Fruit fly (Drosophila melanogaster): ENCODE data around the gene CG46313.

CG46313 gene

dm6 chr3R:26958314-26958979 lies 19.9 kb upstream of the CG46313 start, which contains the start of gene CG6330:
Gene CG6330, minus strand, starts transcription at chr3R:26958491.
- TF ChIP-seq CTCF (optimal IDR thresholded peaks at IDR 0.05): no peak

DNA sequence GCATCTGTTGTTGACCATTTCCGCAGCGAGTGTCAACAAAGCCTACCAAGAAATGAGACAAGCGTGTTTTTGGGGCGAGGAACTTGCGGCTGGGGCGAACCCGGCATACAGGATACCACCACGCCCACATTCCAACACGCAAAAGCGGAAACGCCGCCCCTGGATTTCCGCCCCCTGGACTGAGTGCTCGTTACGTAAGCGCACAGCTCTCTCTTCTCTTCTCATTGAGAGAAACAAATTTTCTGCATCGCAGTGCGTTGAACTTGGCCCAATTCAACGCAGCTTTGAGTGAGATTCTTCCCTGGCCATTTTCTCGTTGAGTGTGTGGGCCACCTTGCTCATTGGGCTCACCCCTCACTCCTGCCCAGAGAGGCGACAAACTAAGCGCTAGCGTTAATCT lies 17.8 kb upstream of the CG46313 start:
- TF ChIP-seq CTCF (optimal IDR thresholded peaks at IDR 0.05): no peak

DNA sequence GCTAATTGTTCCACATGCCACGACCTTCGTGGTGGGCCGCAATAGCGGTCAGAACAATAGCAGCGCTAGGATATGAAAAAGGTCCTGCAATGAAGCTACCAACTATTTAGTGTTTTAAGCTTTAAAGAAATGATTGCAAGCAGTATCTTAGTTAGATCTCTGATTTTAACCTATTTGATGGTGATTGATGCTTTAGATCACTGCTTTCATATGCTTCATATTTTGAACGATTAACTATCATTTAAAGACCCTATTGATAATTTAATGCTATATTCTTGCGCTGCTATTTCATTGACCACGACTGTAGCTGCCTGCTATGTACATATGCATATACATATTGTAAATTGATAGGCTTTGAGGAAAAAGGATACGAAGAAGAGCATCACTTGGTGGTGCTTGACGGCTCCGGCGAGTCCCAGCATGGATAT lies 14.6 kb upstream of the CG46313 start:
- TF ChIP-seq CG8478 (optimal IDR thresholded peaks at IDR 0.05) (no peak), CTCF (optimal IDR thresholded peaks at IDR 0.05) (no peak)

DNA sequence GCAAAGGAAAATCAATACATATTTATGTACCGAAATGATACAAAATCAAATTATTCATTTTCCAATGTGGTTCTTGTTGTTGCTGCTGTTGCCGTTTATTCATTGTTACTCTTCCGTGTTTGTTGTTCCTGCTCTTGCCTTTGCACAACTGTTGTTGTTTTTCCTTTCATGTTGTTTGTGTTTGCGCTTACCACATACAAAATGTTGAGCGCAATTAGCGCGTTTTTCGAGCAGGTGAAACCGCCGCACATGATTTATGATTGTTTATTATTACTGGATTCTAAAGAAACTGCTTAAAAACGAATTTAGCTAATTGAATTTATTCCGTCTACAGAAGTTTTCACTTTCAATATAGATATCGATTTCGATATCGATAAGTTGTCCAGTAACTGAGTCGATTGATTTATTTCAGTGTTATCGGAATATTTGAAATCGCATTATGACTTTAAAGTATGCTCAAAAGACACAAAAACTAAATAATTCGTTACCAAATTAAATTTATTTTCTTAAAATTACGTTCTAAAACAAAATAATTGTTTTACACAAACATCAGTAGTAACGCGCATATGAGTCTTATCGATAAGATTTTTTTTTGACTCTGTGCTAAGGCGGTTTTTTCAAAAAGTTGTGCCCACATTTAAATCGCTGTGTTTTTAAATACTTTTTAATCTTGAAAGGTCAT lies 13.7 kb upstream of the CG46313 start, which contains the start of gene Tsp97E:
Gene Tsp97E (minus strand): TSS at position 366 of the 682 bp plus-strand sequence.
- TF ChIP-seq CG8478 (optimal IDR thresholded peaks at IDR 0.05) (no peak), CTCF (optimal IDR thresholded peaks at IDR 0.05) (no peak)

dm6 chr3R:26966385-26966784 lies 12.0 kb upstream of the CG46313 start, which contains the start of gene Gr97a:
Gene Gr97a, minus strand, starts transcription at chr3R:26966485.
- TF ChIP-seq CTCF (optimal IDR thresholded peaks at IDR 0.05): no peak
- TF ChIP-seq CG8478 (optimal IDR thresholded peaks at IDR 0.05): no peak

- TF ChIP-seq CG8478 (optimal IDR thresholded peaks at IDR 0.05) (no peak), CTCF (optimal IDR thresholded peaks at IDR 0.05) (no peak)
These were observed 11.5 kb upstream of the CG46313 start, which contains the start of gene CG5521 for dm6 chr3R:26966794-26967323. Gene CG5521, plus strand, starts transcription at chr3R:26966930.

- TF ChIP-seq CTCF (optimal IDR thresholded peaks at IDR 0.05) (no peak), CG8478 (optimal IDR thresholded peaks at IDR 0.05) (no peak)
These were observed 10.6 kb upstream of the CG46313 start for dm6 chr3R:26967587-26968312.

DNA sequence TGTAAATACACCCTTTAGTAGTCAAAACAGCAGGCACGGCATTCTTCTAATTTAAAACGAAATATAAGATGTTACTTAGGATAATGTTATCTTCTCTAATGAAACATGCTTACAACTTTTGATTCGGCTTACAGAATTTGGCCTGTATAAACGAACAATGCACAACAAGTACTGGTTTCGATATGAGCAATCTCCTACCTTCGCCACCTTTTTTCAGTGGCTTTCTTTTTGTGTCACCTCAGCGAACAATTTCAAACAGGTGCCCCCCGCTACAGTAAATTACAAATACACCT lies 10.1 kb upstream of the CG46313 start:
- no peak for TF ChIP-seq CTCF (optimal IDR thresholded peaks at IDR 0.05)
- TF ChIP-seq CG8478 (optimal IDR thresholded peaks at IDR 0.05): no peak

DNA sequence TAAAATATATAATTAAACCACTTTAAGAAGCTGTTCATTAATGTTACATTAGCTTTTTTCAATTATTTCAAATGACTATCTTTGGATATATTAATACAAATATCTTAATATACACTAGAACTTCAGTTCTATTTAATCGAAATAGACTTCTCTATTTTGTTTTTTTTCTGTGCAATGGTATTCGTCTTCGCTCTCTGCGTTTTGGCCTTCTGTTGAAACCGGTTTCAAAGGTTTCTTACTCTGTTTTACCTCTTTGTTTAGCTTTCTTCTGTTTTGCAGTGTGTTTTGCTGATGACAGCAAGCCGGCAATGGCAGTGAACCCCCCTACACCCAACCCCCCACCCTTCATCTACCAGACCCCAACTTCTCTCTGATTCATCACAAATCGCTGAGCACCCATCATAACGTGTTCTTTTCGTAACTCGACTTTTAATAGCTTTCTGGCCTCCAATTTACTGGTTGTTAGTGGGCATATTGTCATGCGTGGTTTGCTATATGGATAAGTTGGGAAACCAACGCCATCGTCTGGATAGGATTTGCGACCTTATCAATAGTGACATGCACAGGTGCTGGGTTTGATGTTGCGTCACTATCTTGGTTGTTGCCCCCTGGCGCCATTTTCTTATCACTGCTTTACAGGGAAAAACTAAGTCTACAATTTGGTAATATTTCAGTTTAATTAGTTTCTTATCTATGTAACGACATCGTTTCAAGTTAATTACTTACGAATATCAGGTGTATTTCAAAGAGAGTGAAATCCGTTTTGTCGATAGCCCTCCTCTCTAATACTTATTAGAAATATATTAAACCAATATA lies 9.3 kb upstream of the CG46313 start:
- TF ChIP-seq CTCF (optimal IDR thresholded peaks at IDR 0.05): no peak
- no peak for TF ChIP-seq CG8478 (optimal IDR thresholded peaks at IDR 0.05)

DNA sequence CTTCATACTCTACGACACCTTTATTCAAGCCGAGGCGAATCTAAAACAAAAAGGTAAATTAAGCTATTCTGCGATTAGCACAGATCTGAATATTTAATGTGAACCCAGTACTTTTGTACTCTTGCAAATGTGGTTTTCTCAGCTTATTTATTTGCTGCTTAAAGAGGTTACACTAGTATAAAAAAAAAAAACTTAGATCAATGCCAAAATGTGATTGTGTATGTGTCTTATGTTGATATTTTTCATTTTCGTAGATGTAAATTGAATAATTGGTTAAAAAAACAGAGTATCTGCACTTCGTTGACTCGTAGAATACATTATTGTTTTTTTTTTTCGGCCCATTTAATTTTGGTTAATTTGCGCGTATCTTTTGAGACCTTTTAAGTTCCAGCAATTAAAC lies 8.6 kb upstream of the CG46313 start:
- TF ChIP-seq CG8478 (optimal IDR thresholded peaks at IDR 0.05): no peak
- no peak for TF ChIP-seq CTCF (optimal IDR thresholded peaks at IDR 0.05)

DNA sequence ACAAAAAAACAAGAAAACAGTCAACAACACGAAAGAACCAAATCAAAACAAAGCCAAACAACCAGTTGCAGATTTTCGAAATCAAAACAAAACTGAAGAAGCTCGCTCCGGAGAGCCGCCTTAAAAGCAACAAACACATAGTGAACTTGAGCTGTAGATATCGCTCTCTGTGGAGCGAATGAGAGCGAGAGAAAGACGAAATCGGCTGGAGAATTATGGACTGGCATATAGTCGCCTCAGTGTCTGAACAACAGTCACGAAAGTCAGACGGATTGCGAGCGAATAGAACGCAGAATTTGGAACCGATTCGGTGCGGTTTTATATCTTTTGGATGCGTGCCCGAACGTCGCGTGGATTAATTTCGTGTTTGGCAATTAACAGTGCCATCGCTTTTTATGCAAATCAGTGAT lies 1.9 kb downstream of the CG46313 start:
- TF ChIP-seq CG8478 (optimal IDR thresholded peaks at IDR 0.05): no peak
- no peak for TF ChIP-seq CTCF (optimal IDR thresholded peaks at IDR 0.05)

DNA sequence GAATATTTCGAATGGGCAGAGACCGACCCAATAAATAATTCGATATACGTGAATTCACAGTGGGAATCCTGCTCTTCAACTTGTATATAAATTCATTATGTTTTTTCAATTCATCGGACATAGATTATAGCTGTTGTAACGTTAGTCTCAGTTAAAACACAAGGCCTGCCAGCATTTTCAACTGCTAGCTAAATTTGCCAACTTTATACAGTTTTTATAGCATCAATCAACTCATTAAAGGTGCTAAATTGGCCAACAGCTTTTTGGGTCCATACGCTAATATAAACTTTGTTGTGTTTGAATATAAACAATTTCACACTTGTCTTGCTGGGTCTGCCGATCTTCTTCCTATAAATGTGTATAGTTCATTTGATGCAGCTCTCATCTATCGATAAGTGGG lies 3.8 kb downstream of the CG46313 start:
- TF ChIP-seq CTCF (optimal IDR thresholded peaks at IDR 0.05) (no peak), CG8478 (optimal IDR thresholded peaks at IDR 0.05) (no peak)

dm6 chr3R:26984437-26984836 lies 6.1 kb downstream of the CG46313 start:
- TF ChIP-seq CG8478 (optimal IDR thresholded peaks at IDR 0.05) (no peak), CTCF (optimal IDR thresholded peaks at IDR 0.05) (no peak)

- TF ChIP-seq CTCF (optimal IDR thresholded peaks at IDR 0.05) (no peak), CG8478 (optimal IDR thresholded peaks at IDR 0.05) (no peak)
These were observed 9.1 kb downstream of the CG46313 start for dm6 chr3R:26987455-26987854.
